Fruit fly (Drosophila melanogaster) whole organism, embryonic: ENCODE measurements around the gene Prp18.

Source experiments
- B-H2 ChIP-seq: fragments of 200-800 bp; sonication (Bioruptor generic); optimal IDR thresholded peaks from 2 replicates; lab custom pipeline; 2018; ENCODE audit warnings: missing biosample characterization, mild to moderate bottlenecking, missing genetic modification characterization
- CG10267 ChIP-seq: fragments of 200-800 bp; sonication (Bioruptor generic); optimal IDR thresholded peaks from 2 replicates; lab custom pipeline; 2018; ENCODE audit warnings: missing biosample characterization, mild to moderate bottlenecking, missing genetic modification characterization, moderate library complexity
- CG11504 ChIP-seq: fragments of 200-800 bp; sonication (Bioruptor generic); optimal IDR thresholded peaks from 3 replicates; lab custom pipeline; 2019; ENCODE audit warnings: missing biosample characterization, mild to moderate bottlenecking, missing genetic modification characterization, moderate library complexity
- CG11560 ChIP-seq: fragments of 200-800 bp; sonication (Bioruptor generic); IDR thresholded peaks from 3 replicates; pipeline ENCODE4 v1.3.6; 2022; ENCODE audit warnings: missing biosample characterization, missing genetic modification characterization
- CG12299 ChIP-seq: fragments of 200-800 bp; sonication (Bioruptor generic); optimal IDR thresholded peaks from 2 replicates; lab custom pipeline; 2018; ENCODE audit warnings: missing biosample characterization, mild to moderate bottlenecking, missing genetic modification characterization
- CG13424 ChIP-seq: fragments of 200-800 bp; sonication (Bioruptor generic); optimal IDR thresholded peaks from 2 replicates; lab custom pipeline; 2019; ENCODE audit warnings: missing biosample characterization, mild to moderate bottlenecking, missing genetic modification characterization, moderate library complexity
- CG13894 ChIP-seq: fragments of 200-800 bp; sonication (Bioruptor generic); optimal IDR thresholded peaks from 3 replicates; lab custom pipeline; 2018; ENCODE audit warnings: missing biosample characterization, mild to moderate bottlenecking, missing genetic modification characterization, moderate library complexity
- CG15011 ChIP-seq: fragments of 200-800 bp; sonication (Bioruptor generic); optimal IDR thresholded peaks from 3 replicates; lab custom pipeline; 2018; ENCODE audit warnings: missing biosample characterization, mild to moderate bottlenecking, missing genetic modification characterization
- CG17385 ChIP-seq: fragments of 200-800 bp; sonication (Bioruptor generic); optimal IDR thresholded peaks from 3 replicates; lab custom pipeline; 2018; ENCODE audit warnings: missing biosample characterization, mild to moderate bottlenecking, missing genetic modification characterization
- CG17802 ChIP-seq: fragments of 200-800 bp; sonication (Bioruptor generic); optimal IDR thresholded peaks from 2 replicates; lab custom pipeline; 2018; ENCODE audit warnings: missing biosample characterization, mild to moderate bottlenecking, missing genetic modification characterization, moderate library complexity
- CG2199 ChIP-seq: fragments of 200-800 bp; sonication (Bioruptor generic); IDR thresholded peaks from 3 replicates; pipeline ENCODE4 v1.3.6; 2022; ENCODE audit warnings: missing biosample characterization, missing genetic modification characterization
- CG3065 ChIP-seq: fragments of 200-800 bp; sonication (Bioruptor generic); optimal IDR thresholded peaks from 2 replicates; lab custom pipeline; 2016; ENCODE audit warnings: missing biosample characterization, missing genetic modification characterization
- CG33213 ChIP-seq: fragments of 200-800 bp; sonication (Bioruptor generic); optimal IDR thresholded peaks from 3 replicates; lab custom pipeline; 2016; ENCODE audit warnings: missing biosample characterization, missing genetic modification characterization
- CG5953 ChIP-seq: fragments of 200-800 bp; sonication (Bioruptor generic); IDR thresholded peaks from 2 replicates; pipeline ENCODE4 v1.3.6; 2022; ENCODE audit warnings: missing biosample characterization, missing genetic modification characterization
- CG7271 ChIP-seq: fragments of 200-800 bp; sonication (Bioruptor generic); optimal IDR thresholded peaks from 2 replicates; lab custom pipeline; 2018; ENCODE audit warnings: missing biosample characterization, mild to moderate bottlenecking, missing genetic modification characterization, moderate library complexity
- CG8924 ChIP-seq: fragments of 200-800 bp; optimal IDR thresholded peaks from 3 replicates; lab custom pipeline; 2019; ENCODE audit warnings: missing biosample characterization, mild to moderate bottlenecking, missing genetic modification characterization, moderate library complexity
- CG9437 ChIP-seq: fragments of 200-800 bp; sonication (Bioruptor generic); optimal IDR thresholded peaks from 2 replicates; lab custom pipeline; 2018; ENCODE audit warnings: missing biosample characterization, mild to moderate bottlenecking, missing genetic modification characterization
- CG9727 ChIP-seq: fragments of 200-800 bp; sonication (Bioruptor generic); optimal IDR thresholded peaks from 3 replicates; lab custom pipeline; 2017; ENCODE audit warnings: missing biosample characterization, mild to moderate bottlenecking, missing genetic modification characterization
- CG9876 ChIP-seq: fragments of 200-800 bp; sonication (Bioruptor generic); optimal IDR thresholded peaks from 2 replicates; lab custom pipeline; 2016; ENCODE audit warnings: missing biosample characterization, missing genetic modification characterization
- CG9932 ChIP-seq: fragments of 200-800 bp; sonication (Bioruptor generic); IDR thresholded peaks from 2 replicates; pipeline ENCODE4 v1.3.6; 2022; ENCODE audit warnings: missing biosample characterization, missing genetic modification characterization
- D19B ChIP-seq: fragments of 200-800 bp; sonication (Bioruptor generic); optimal IDR thresholded peaks from 2 replicates; lab custom pipeline; 2017; ENCODE audit warnings: missing biosample characterization, mild to moderate bottlenecking, missing genetic modification characterization
- Dip3 ChIP-seq: fragments of 200-800 bp; sonication (Bioruptor generic); optimal IDR thresholded peaks from 3 replicates; lab custom pipeline; 2016; ENCODE audit warnings: missing biosample characterization, missing genetic modification characterization
- Elba2 ChIP-seq: fragments of 200-800 bp; sonication (Bioruptor generic); optimal IDR thresholded peaks from 3 replicates; lab custom pipeline; 2016; ENCODE audit warnings: missing biosample characterization, missing genetic modification characterization
- Fer3 ChIP-seq: fragments of 200-800 bp; sonication (Bioruptor generic); optimal IDR thresholded peaks from 2 replicates; lab custom pipeline; 2018; ENCODE audit warnings: missing biosample characterization, mild to moderate bottlenecking, missing genetic modification characterization, moderate library complexity
- Gug ChIP-seq: fragments of 200-800 bp; sonication (Bioruptor generic); IDR thresholded peaks from 4 replicates; pipeline ENCODE4 v1.3.6; 2022; ENCODE audit warnings: missing biosample characterization, missing genetic modification characterization
- Hr3 ChIP-seq: fragments of 200-800 bp; sonication (Bioruptor generic); optimal IDR thresholded peaks from 3 replicates; lab custom pipeline; 2016; ENCODE audit warnings: missing biosample characterization, missing genetic modification characterization
- MTF-1 ChIP-seq: fragments of 200-800 bp; sonication (Bioruptor generic); optimal IDR thresholded peaks from 2 replicates; lab custom pipeline; 2018; ENCODE audit warnings: missing biosample characterization, mild to moderate bottlenecking, missing genetic modification characterization, borderline replicate concordance
- Opbp ChIP-seq: fragments of 200-800 bp; sonication (Bioruptor generic); IDR thresholded peaks from 3 replicates; pipeline ENCODE4 v1.3.6; 2022; ENCODE audit warnings: missing biosample characterization, missing genetic modification characterization; ENCODE audit not compliant: partially characterized antibody
- Optix ChIP-seq: fragments of 200-800 bp; sonication (Bioruptor generic); IDR thresholded peaks from 3 replicates; pipeline ENCODE4 v1.3.6; 2022; ENCODE audit warnings: missing biosample characterization, missing genetic modification characterization
- Poxn ChIP-seq: fragments of 200-800 bp; sonication (Bioruptor generic); IDR thresholded peaks from 2 replicates; pipeline ENCODE4 v1.3.6; 2022; ENCODE audit warnings: missing biosample characterization, missing genetic modification characterization
- Sox100B ChIP-seq: fragments of 200-800 bp; sonication (Bioruptor generic); optimal IDR thresholded peaks from 3 replicates; lab custom pipeline; 2018; ENCODE audit warnings: missing biosample characterization, mild to moderate bottlenecking, missing genetic modification characterization
- Tbp ChIP-seq: fragments of >200 bp; optimal IDR thresholded peaks from 2 replicates; lab custom pipeline; 2018; ENCODE audit warnings: missing biosample characterization, missing genetic modification characterization
- YL-1 ChIP-seq: fragments of 200-800 bp; sonication (Bioruptor generic); optimal IDR thresholded peaks from 3 replicates; lab custom pipeline; 2017; ENCODE audit warnings: missing biosample characterization, mild to moderate bottlenecking, missing genetic modification characterization
- cato ChIP-seq: fragments of 200-800 bp; sonication (Bioruptor generic); optimal IDR thresholded peaks from 2 replicates; lab custom pipeline; 2016; ENCODE audit warnings: missing biosample characterization, missing genetic modification characterization, borderline replicate concordance
- danr ChIP-seq: fragments of 200-800 bp; sonication (Bioruptor generic); IDR thresholded peaks from 2 replicates; pipeline ENCODE4 v1.3.6; 2022; ENCODE audit warnings: missing biosample characterization, missing genetic modification characterization
- fd102C ChIP-seq: fragments of 200-800 bp; sonication (Bioruptor generic); optimal IDR thresholded peaks from 2 replicates; lab custom pipeline; 2018; ENCODE audit warnings: missing biosample characterization, mild to moderate bottlenecking, missing genetic modification characterization, moderate library complexity
- fd96Cb ChIP-seq: fragments of 200-800 bp; sonication (Bioruptor generic); optimal IDR thresholded peaks from 2 replicates; lab custom pipeline; 2018; ENCODE audit warnings: missing biosample characterization, mild to moderate bottlenecking, missing genetic modification characterization, moderate library complexity
- grau ChIP-seq: fragments of 200-800 bp; optimal IDR thresholded peaks from 3 replicates; lab custom pipeline; 2019; ENCODE audit warnings: missing biosample characterization, mild to moderate bottlenecking, missing genetic modification characterization, moderate library complexity
- gsb-n ChIP-seq: fragments of 200-800 bp; sonication (Bioruptor generic); optimal IDR thresholded peaks from 3 replicates; lab custom pipeline; 2018; ENCODE audit warnings: missing biosample characterization, mild to moderate bottlenecking, missing genetic modification characterization
- ind ChIP-seq: fragments of 200-800 bp; sonication (Bioruptor generic); optimal IDR thresholded peaks from 3 replicates; lab custom pipeline; 2016; ENCODE audit warnings: missing biosample characterization, missing genetic modification characterization
- kni ChIP-seq: fragments of 200-800 bp; sonication (Bioruptor generic); optimal IDR thresholded peaks from 3 replicates; lab custom pipeline; 2017; ENCODE audit warnings: mild to moderate bottlenecking, missing biosample characterization, missing genetic modification reagents, missing genetic modification characterization
- maf-S ChIP-seq: fragments of 200-800 bp; sonication (Bioruptor generic); optimal IDR thresholded peaks from 2 replicates; lab custom pipeline; 2016; ENCODE audit warnings: missing biosample characterization, missing genetic modification characterization
- nerfin-1 ChIP-seq: fragments of 200-800 bp; sonication (Bioruptor generic); optimal IDR thresholded peaks from 3 replicates; lab custom pipeline; 2019; ENCODE audit warnings: missing biosample characterization, mild to moderate bottlenecking, missing genetic modification characterization, moderate library complexity
- p53 ChIP-seq: fragments of 200-800 bp; sonication (Bioruptor generic); optimal IDR thresholded peaks from 2 replicates; lab custom pipeline; 2016; ENCODE audit warnings: missing biosample characterization, missing genetic modification characterization
- pfk ChIP-seq: fragments of 200-800 bp; sonication (Bioruptor generic); optimal IDR thresholded peaks from 2 replicates; lab custom pipeline; 2018; ENCODE audit warnings: missing biosample characterization, mild to moderate bottlenecking, missing genetic modification characterization, moderate library complexity
- pita ChIP-seq: fragments of 200-800 bp; sonication (Bioruptor generic); optimal IDR thresholded peaks from 2 replicates; lab custom pipeline; 2017; ENCODE audit warnings: missing biosample characterization, mild to moderate bottlenecking, missing genetic modification characterization
- scrt ChIP-seq: fragments of 200-800 bp; sonication (Bioruptor generic); optimal IDR thresholded peaks from 2 replicates; lab custom pipeline; 2018; ENCODE audit warnings: missing biosample characterization, mild to moderate bottlenecking, missing genetic modification characterization, moderate library complexity
- tin ChIP-seq: fragments of 200-800 bp; sonication (Bioruptor generic); optimal IDR thresholded peaks from 3 replicates; lab custom pipeline; 2016; ENCODE audit warnings: missing biosample characterization, missing genetic modification characterization
- tup ChIP-seq: fragments of 200-800 bp; sonication (Bioruptor generic); optimal IDR thresholded peaks from 2 replicates; lab custom pipeline; 2016; ENCODE audit warnings: missing biosample characterization, mild to moderate bottlenecking, missing genetic modification characterization, moderate library complexity
- vfl ChIP-seq: fragments of 200-800 bp; sonication (Bioruptor generic); optimal IDR thresholded peaks from 2 replicates; lab custom pipeline; 2016; ENCODE audit warnings: missing biosample characterization, missing genetic modification characterization

Gene Prp18

DNA sequence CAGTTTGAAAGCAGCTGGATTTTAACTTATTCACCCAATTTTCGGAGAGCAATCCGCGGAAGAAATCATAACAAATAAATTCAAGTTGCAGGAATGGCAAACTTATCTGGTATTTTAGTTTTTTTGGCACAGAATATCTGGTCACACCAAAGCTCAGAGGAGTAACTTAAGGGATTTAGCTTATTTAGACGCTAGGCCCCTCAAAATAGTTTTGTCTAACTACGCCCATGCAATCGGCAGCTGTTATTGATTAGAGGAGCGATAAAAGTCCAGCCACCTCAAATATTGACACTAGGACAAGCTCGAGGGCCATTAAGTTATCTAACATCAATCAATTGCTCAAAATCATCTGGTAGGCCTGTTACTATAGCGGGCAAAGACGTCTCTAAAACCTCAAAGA is 2.3 kb downstream of the Prp18 start, which contains the start of the genes GatA and P5cr (continued):
- TF ChIP-seq CG13894 (tag; lab: Kevin White, UChicago) (peak; percentile 87), CG15011 (GFP tag; lab: Kevin White, UChicago) (no peak), CG11560 (tag; lab: Robert Waterston, UW) (0 out of 3 replicates have a peak, but pooled peaks have one; percentile 43), CG9932 (GFP tag; lab: Robert Waterston, UW) (peak; percentile 96), Opbp (no peak), CG33213 (GFP tag; lab: Kevin White, UChicago) (peak; percentile 75), YL-1 (peak; percentile 55), Tbp (GFP tag; lab: Kevin White, UChicago) (no peak), CG11504 (peak; percentile 72), vfl (GFP tag; lab: Kevin White, UChicago) (peak; percentile 88), CG8924 (peak; percentile 71), kni (GFP tag; lab: Kevin White, UChicago) (no peak), CG3065 (GFP tag; lab: Kevin White, UChicago) (peak; percentile 33), Dip3 (peak; percentile 86), B-H2 (peak; percentile 83), Sox100B (no peak), cato (GFP tag; lab: Kevin White, UChicago) (peak; percentile 26), pita (GFP tag; lab: Kevin White, UChicago) (no peak), Gug (GFP tag; lab: Robert Waterston, UW) (peak; percentile 96), ind (peak; percentile 91), Fer3 (peak; percentile 85), fd102C (GFP tag; lab: Kevin White, UChicago) (no peak), scrt (GFP tag; lab: Kevin White, UChicago) (no peak), CG5953 (peak; percentile 67), Poxn (GFP tag; lab: Robert Waterston, UW) (peak; percentile 45; the same call in 1 of the 2 replicates), CG2199 (GFP tag; lab: Robert Waterston, UW) (peak; percentile 52; the same call in 1 of the 3 replicates), CG10267 (tag; lab: Kevin White, UChicago) (peak; percentile 39), p53 (GFP tag; lab: Kevin White, UChicago) (peak; percentile 72), Hr3 (GFP tag; lab: Kevin White, UChicago) (peak; percentile 72), D19B (peak; percentile 34), MTF-1 (peak; percentile 73), CG9437 (peak; percentile 35), CG17802 (tag; lab: Kevin White, UChicago) (peak; percentile 12), fd96Cb (tag; lab: Kevin White, UChicago) (peak; percentile 50), pfk (GFP tag; lab: Kevin White, UChicago) (no peak), CG17385 (GFP tag; lab: Kevin White, UChicago) (peak; percentile 72), CG9876 (GFP tag; lab: Kevin White, UChicago) (peak; percentile 82), CG12299 (tag; lab: Kevin White, UChicago) (peak; percentile 58), maf-S (GFP tag; lab: Kevin White, UChicago) (peak; percentile 88), nerfin-1 (peak; percentile 23), Elba2 (GFP tag; lab: Kevin White, UChicago) (no peak), CG9727 (GFP tag; lab: Kevin White, UChicago) (peak; percentile 53), grau (tag; lab: Kevin White, UChicago) (peak; percentile 82), CG13424 (tag; lab: Kevin White, UChicago) (peak; percentile 82), tup (GFP tag; lab: Kevin White, UChicago) (peak; percentile 64), CG7271 (tag; lab: Kevin White, UChicago) (no peak), gsb-n (tag; lab: Kevin White, UChicago) (no peak), danr (GFP tag; lab: Robert Waterston, UW) (0 out of 2 replicates have a peak, but pooled peaks have one; percentile 32), tin (GFP tag; lab: Kevin White, UChicago) (peak; percentile 84), Optix (GFP tag; lab: Robert Waterston, UW) (peak; percentile 68; the same call in 2 of the 3 replicates)
